Fruit fly (Drosophila melanogaster): Measurements from ENCODE around the gene CG6431.

The CG6431 gene

dm6 chr2L:10736993-10737756, 13.2 kb downstream of the CG6431 start, which contains the start of the genes Vha16-5 and CG12299:
Vha16-5 (minus strand) TSS chr2L:10737043.
CG12299 (plus strand) TSS chr2L:10737345.
- TF ChIP-seq lola (GFP tag; optimal IDR thresholded peaks at IDR 0.05) (no peak), Hr78 (GFP tag; optimal IDR thresholded peaks at IDR 0.05) (no peak), HLH106 (tag; optimal IDR thresholded peaks at IDR 0.05) (no peak), GATAd (GFP tag; optimal IDR thresholded peaks at IDR 0.05) (peak; percentile 75), br (GFP tag; optimal IDR thresholded peaks at IDR 0.05) (peak; percentile 67), Jra (GFP tag; optimal IDR thresholded peaks at IDR 0.05) (no peak), sv (GFP tag; optimal IDR thresholded peaks at IDR 0.05) (peak; percentile 87), Dif (GFP tag; optimal IDR thresholded peaks at IDR 0.05; ENCODE audit: partially characterized antibody) (peak; percentile 100), dl (GFP tag; optimal IDR thresholded peaks at IDR 0.05; ENCODE audit: insufficient read depth in 1 of 2, partially characterized antibody in 2 of 2) (peak; percentile 98 to 100), tai (GFP tag; optimal IDR thresholded peaks at IDR 0.05) (no peak), dsf (GFP tag; optimal IDR thresholded peaks at IDR 0.05; ENCODE audit: borderline replicate concordance) (no peak), Vsx2 (GFP tag; optimal IDR thresholded peaks at IDR 0.05; ENCODE audit: partially characterized antibody) (peak; percentile 100), Sp1 (GFP tag; optimal IDR thresholded peaks at IDR 0.05) (no peak), rgr (GFP tag; optimal IDR thresholded peaks at IDR 0.05) (peak; percentile 73), CG32264 (GFP tag; optimal IDR thresholded peaks at IDR 0.05) (peak; percentile 26), ey (GFP tag; optimal IDR thresholded peaks at IDR 0.05) (peak; percentile 67), Mio (GFP tag; optimal IDR thresholded peaks at IDR 0.05) (no peak), woc (GFP tag; optimal IDR thresholded peaks at IDR 0.05) (no peak), Hr83 (GFP tag; optimal IDR thresholded peaks at IDR 0.05; ENCODE audit: poor library complexity, severe bottlenecking) (peak; percentile 91), OdsH (GFP tag; optimal IDR thresholded peaks at IDR 0.05) (peak; percentile 61), Myc (optimal IDR thresholded peaks at IDR 0.05) (no peak), psq (GFP tag; optimal IDR thresholded peaks at IDR 0.05) (peak; percentile 41), sage (GFP tag; optimal IDR thresholded peaks at IDR 0.05) (no peak), Rel (GFP tag; optimal IDR thresholded peaks at IDR 0.05) (no peak), Rel (tag; optimal IDR thresholded peaks at IDR 0.05) (no peak)

DNA sequence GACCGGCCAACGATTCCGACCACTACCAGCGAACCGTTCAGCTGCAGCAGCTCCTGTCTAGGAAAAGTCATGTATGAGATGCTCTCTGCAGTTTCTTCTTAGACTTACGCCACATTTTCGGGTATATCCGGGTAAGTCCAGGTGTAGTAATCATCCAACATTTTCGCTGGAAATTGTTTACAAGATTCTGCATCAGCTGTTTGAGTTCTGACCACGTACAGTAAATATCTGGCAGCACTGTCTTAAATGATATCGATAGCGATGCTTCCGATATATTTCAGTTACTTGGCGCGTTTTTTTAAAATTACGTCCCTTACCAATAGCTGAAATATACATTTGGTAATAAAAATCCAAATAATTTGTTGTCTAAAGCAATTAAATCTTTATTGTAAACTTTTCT, 19.7 kb downstream of the CG6431 start, which contains the start of gene CG6729:
Gene CG6729 (minus strand): TSS at position 222 of the 400 bp plus-strand sequence.
- TF ChIP-seq jim (GFP tag; optimal IDR thresholded peaks at IDR 0.05) = no peak
- no peak for TF ChIP-seq Jra (GFP tag; optimal IDR thresholded peaks at IDR 0.05)
- TF ChIP-seq fru (GFP tag; optimal IDR thresholded peaks at IDR 0.05) = no peak
- TF ChIP-seq Dif (GFP tag; optimal IDR thresholded peaks at IDR 0.05; ENCODE audit: partially characterized antibody) = no peak

- TF ChIP-seq GATAd (GFP tag; optimal IDR thresholded peaks at IDR 0.05) (no peak), Abd-B (GFP tag; optimal IDR thresholded peaks at IDR 0.05) (no peak), Mio (GFP tag; optimal IDR thresholded peaks at IDR 0.05) (no peak), foxo (GFP tag; optimal IDR thresholded peaks at IDR 0.05) (no peak), Hr83 (GFP tag; optimal IDR thresholded peaks at IDR 0.05; ENCODE audit: poor library complexity, severe bottlenecking) (no peak), Hnf4 (GFP tag; optimal IDR thresholded peaks at IDR 0.05) (no peak), Sp1 (GFP tag; optimal IDR thresholded peaks at IDR 0.05) (no peak), br (GFP tag; optimal IDR thresholded peaks at IDR 0.05) (no peak), Rel (GFP tag; optimal IDR thresholded peaks at IDR 0.05) (no peak), Rel (tag; optimal IDR thresholded peaks at IDR 0.05) (no peak), lola (GFP tag; optimal IDR thresholded peaks at IDR 0.05) (no peak), CG9705 (GFP tag; optimal IDR thresholded peaks at IDR 0.05) (no peak), N (GFP tag; optimal IDR thresholded peaks at IDR 0.05) (no peak), Vsx2 (GFP tag; optimal IDR thresholded peaks at IDR 0.05; ENCODE audit: partially characterized antibody) (no peak), CrebA (GFP tag; optimal IDR thresholded peaks at IDR 0.05; ENCODE audit: borderline replicate concordance) (no peak), rgr (GFP tag; optimal IDR thresholded peaks at IDR 0.05) (no peak), Dfd (GFP tag; optimal IDR thresholded peaks at IDR 0.05) (no peak)
Measured at dm6 chr2L:10748218-10748617, 24.2 kb downstream of the CG6431 start.
